Worm (Caenorhabditis elegans): ENCODE measurements around the gene C38H2.2.

The C38H2.2 gene

DNA sequence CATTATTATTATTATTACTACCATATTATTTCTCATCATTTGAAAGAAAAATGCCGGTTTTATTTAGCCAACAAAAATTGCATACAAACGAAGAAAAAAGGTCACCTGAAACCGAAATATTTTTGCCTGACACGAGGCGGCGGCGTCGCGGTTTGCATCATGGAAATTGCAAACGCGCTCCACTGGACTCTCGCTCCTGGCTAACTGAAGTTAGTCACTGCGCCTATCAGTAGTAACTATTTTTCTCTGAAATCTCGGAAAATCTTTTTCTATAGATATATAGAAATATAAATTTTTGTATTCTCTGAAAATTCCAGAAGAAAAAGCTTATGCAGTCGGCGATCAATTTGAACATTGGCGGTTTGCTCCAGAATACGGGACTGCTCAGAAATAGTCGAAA, 34.2 kb downstream of the C38H2.2 start, which contains the start of gene ymel-1:
TSS of gene ymel-1 (plus strand) at position 318 of the 400 bp plus-strand sequence.
- TF ChIP-seq ceh-9 (tag; optimal IDR thresholded peaks at IDR 0.05): no peak
- no peak for TF ChIP-seq unc-39 (tag; optimal IDR thresholded peaks at IDR 0.05)
- peak; percentile 50 for TF ChIP-seq lin-15B (tag; optimal IDR thresholded peaks at IDR 0.05)
- TF ChIP-seq ztf-4 (tag; optimal IDR thresholded peaks at IDR 0.05): no peak
- TF ChIP-seq lin-39 (tag; optimal IDR thresholded peaks at IDR 0.05): peak; percentile 60
- TF ChIP-seq jun-1 (tag; optimal IDR thresholded peaks at IDR 0.05): no peak
- TF ChIP-seq nhr-23 (tag; optimal IDR thresholded peaks at IDR 0.05): peak; percentile 32
- peak; percentile 22 for TF ChIP-seq elt-2 (tag; optimal IDR thresholded peaks at IDR 0.05)
- TF ChIP-seq egl-5 (tag; optimal IDR thresholded peaks at IDR 0.05): no peak
- peak; percentile 53 for TF ChIP-seq pha-4 (tag; optimal IDR thresholded peaks at IDR 0.05)
- no peak for TF ChIP-seq egl-27 (tag; optimal IDR thresholded peaks at IDR 0.05)
- no peak for TF ChIP-seq ama-1 (optimal IDR thresholded peaks at IDR 0.05)
- no peak for TF ChIP-seq mml-1 (tag; optimal IDR thresholded peaks at IDR 0.05)
- TF ChIP-seq snpc-4 (tag; optimal IDR thresholded peaks at IDR 0.05): no peak
- no peak for TF ChIP-seq fos-1 (tag; optimal IDR thresholded peaks at IDR 0.05)
- no peak for TF ChIP-seq ceh-82 (tag; optimal IDR thresholded peaks at IDR 0.05)
- TF ChIP-seq nhr-12 (tag; optimal IDR thresholded peaks at IDR 0.05): no peak
- TF ChIP-seq hmg-11 (tag; optimal IDR thresholded peaks at IDR 0.05): peak; percentile 29
- peak; percentile 11 for TF ChIP-seq R02D3.7 (tag; optimal IDR thresholded peaks at IDR 0.05)
- TF ChIP-seq nhr-25 (tag; optimal IDR thresholded peaks at IDR 0.05): peak; percentile 19
- TF ChIP-seq ceh-28 (tag; optimal IDR thresholded peaks at IDR 0.05): no peak
- peak; percentile 39 for TF ChIP-seq pqm-1 (tag; optimal IDR thresholded peaks at IDR 0.05)
- TF ChIP-seq nhr-43 (tag; optimal IDR thresholded peaks at IDR 0.05; ENCODE audit: poor library complexity, severe bottlenecking): no peak
- TF ChIP-seq aly-2 (tag; optimal IDR thresholded peaks at IDR 0.05): peak; percentile 14
- TF ChIP-seq nhr-77 (tag; optimal IDR thresholded peaks at IDR 0.05): no peak
- TF ChIP-seq elt-3 (tag; optimal IDR thresholded peaks at IDR 0.05): no peak
- no peak for TF ChIP-seq elt-1 (tag; optimal IDR thresholded peaks at IDR 0.05)
- no peak for TF ChIP-seq daf-12 (tag; optimal IDR thresholded peaks at IDR 0.05)
- peak; percentile 35 for TF ChIP-seq nfya-1 (tag; optimal IDR thresholded peaks at IDR 0.05; ENCODE audit: insufficient read depth)
- TF ChIP-seq skn-1 (tag; optimal IDR thresholded peaks at IDR 0.05): no peak

DNA sequence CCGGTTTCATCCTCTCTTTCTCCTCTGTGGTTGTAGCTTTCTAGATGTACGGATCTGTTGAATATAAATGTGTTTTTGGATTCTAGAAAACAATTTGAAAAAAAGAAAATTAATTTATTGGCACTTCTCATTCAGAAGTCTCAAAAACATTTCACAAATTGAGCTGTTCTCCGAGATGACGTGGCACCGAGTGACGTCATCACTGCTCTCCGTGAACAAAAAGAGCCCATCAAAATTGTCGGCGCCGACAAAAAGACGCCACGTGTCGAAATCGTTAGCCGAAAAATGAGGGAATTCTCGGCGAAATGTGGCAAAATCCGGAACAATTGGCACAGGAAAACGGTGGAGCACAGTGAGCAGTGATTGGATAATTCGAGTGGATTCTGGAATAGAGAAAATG, 40.1 kb downstream of the C38H2.2 start:
- TF ChIP-seq pqm-1 (tag; optimal IDR thresholded peaks at IDR 0.05): no peak
- TF ChIP-seq nhr-67 (tag; optimal IDR thresholded peaks at IDR 0.05): no peak
- TF ChIP-seq ZK546.5 (tag; optimal IDR thresholded peaks at IDR 0.05): no peak
- TF ChIP-seq hmg-11 (tag; optimal IDR thresholded peaks at IDR 0.05): no peak
- no peak for TF ChIP-seq pha-4 (tag; optimal IDR thresholded peaks at IDR 0.05)
- no peak for TF ChIP-seq aly-2 (tag; optimal IDR thresholded peaks at IDR 0.05)
- no peak for TF ChIP-seq lin-39 (tag; optimal IDR thresholded peaks at IDR 0.05)

DNA sequence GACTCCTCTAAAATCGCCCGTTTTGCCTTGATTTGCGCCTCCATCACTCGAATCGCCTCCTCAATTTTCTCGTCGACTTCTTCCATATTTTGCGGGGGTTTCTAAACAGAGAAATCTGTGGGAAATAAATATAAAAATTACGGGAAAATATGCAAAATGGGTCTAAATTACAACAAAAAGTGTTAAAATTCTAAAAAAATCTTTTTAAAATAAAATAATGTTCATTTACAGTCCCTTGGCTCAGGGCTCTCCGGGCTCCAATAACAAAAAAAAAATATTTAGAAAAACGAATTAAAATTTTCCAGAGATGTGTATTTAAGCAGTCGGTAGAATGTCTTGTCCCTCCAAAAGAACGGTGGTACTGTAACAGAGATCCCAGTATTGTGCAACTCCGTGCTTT, 42.3 kb downstream of the C38H2.2 start, which contains the start of gene M03C11.6:
TSS of gene M03C11.6 (minus strand) at position 101 of the 400 bp plus-strand sequence.
- no peak for TF ChIP-seq R02D3.7 (tag; optimal IDR thresholded peaks at IDR 0.05)
- TF ChIP-seq ztf-11 (tag; optimal IDR thresholded peaks at IDR 0.05): no peak
- no peak for TF ChIP-seq skn-1 (tag; optimal IDR thresholded peaks at IDR 0.05)
- TF ChIP-seq snpc-4 (tag; optimal IDR thresholded peaks at IDR 0.05): no peak
- no peak for TF ChIP-seq nhr-23 (tag; optimal IDR thresholded peaks at IDR 0.05)
- no peak for TF ChIP-seq nhr-12 (tag; optimal IDR thresholded peaks at IDR 0.05)
- no peak for TF ChIP-seq hmg-11 (tag; optimal IDR thresholded peaks at IDR 0.05)
- no peak for TF ChIP-seq mml-1 (tag; optimal IDR thresholded peaks at IDR 0.05)
- no peak for TF ChIP-seq jun-1 (tag; optimal IDR thresholded peaks at IDR 0.05)

DNA sequence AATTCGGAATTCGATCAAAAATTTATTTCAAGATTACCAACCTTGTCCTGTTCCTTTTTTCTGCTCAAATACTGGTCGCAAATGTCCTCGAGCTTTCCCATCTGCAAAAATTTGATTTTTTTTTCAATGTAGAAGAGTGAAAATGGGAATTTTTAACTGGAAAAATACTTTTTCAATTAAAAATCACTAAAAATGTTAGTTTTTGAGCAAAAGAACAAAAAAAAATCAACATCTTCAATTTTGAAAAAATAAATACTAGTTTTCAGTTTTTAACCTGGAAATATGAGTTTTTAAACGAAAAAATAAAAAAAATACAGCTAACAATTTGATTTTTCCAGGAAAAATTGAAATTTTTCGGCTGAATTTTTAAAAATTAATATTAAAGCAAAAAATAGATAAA, 46.3 kb downstream of the C38H2.2 start, which contains the start of gene prp-3:
TSS of gene prp-3 (minus strand) at position 101 of the 400 bp plus-strand sequence.
- TF ChIP-seq nfya-1 (tag; optimal IDR thresholded peaks at IDR 0.05; ENCODE audit: insufficient read depth): no peak

DNA sequence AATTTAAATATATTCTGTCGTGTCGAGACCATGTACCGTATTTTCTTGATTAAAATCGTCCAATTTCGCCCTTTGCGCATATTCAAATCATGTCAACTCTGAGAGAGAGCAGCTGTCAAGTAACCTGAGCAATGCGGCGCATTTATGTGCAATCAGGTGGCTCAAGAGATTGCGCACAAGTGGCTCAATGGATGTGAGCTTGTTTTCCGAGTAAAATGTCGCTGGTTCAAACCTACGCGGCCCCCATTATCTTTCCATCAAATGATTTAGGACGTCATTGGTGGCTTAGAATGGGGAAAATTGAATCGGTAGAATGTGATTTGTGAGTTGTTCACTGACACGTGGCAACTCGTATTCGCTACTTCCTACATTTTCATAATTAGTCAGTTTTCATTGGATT, 50.5 kb downstream of the C38H2.2 start:
- TF ChIP-seq nhr-25 (tag; optimal IDR thresholded peaks at IDR 0.05) (no peak), lsy-12 (tag; optimal IDR thresholded peaks at IDR 0.05) (no peak), nhr-237 (tag; optimal IDR thresholded peaks at IDR 0.05) (no peak), nfya-1 (tag; optimal IDR thresholded peaks at IDR 0.05; ENCODE audit: insufficient read depth) (peak; percentile 33), skn-1 (tag; optimal IDR thresholded peaks at IDR 0.05) (no peak), ceh-9 (tag; optimal IDR thresholded peaks at IDR 0.05) (no peak), aly-2 (tag; optimal IDR thresholded peaks at IDR 0.05) (no peak), ZK546.5 (tag; optimal IDR thresholded peaks at IDR 0.05) (no peak), hmg-11 (tag; optimal IDR thresholded peaks at IDR 0.05) (no peak), zag-1 (tag; optimal IDR thresholded peaks at IDR 0.05) (no peak), nhr-23 (tag; optimal IDR thresholded peaks at IDR 0.05) (no peak), ceh-82 (tag; optimal IDR thresholded peaks at IDR 0.05) (no peak), lin-15B (tag; optimal IDR thresholded peaks at IDR 0.05) (peak; percentile 12), nhr-43 (tag; optimal IDR thresholded peaks at IDR 0.05; ENCODE audit: poor library complexity, severe bottlenecking) (no peak), ceh-16 (tag; optimal IDR thresholded peaks at IDR 0.05) (no peak), mml-1 (tag; optimal IDR thresholded peaks at IDR 0.05) (no peak), lin-39 (tag; optimal IDR thresholded peaks at IDR 0.05) (peak; percentile 90), unc-62 (GFP tag; optimal IDR thresholded peaks at IDR 0.05) (no peak), tbx-2 (tag; optimal IDR thresholded peaks at IDR 0.05) (no peak), pha-4 (tag; optimal IDR thresholded peaks at IDR 0.05) (no peak), nhr-76 (tag; optimal IDR thresholded peaks at IDR 0.05) (no peak)

All from whole organism, L3 larva.